Fruit fly (Drosophila melanogaster) whole organism, adult: ENCODE measurements around the gene CG1208.

Experiments
- CG1620 ChIP-seq: fragments of 200-800 bp; sonication (Bioruptor generic); optimal IDR thresholded peaks from 2 replicates; lab custom pipeline; 2016; ENCODE audit warnings: missing biosample characterization, missing genetic modification characterization
- CG5204 ChIP-seq: fragments of 200-800 bp; sonication (Bioruptor generic); optimal IDR thresholded peaks from 2 replicates; lab custom pipeline; 2016; ENCODE audit warnings: missing biosample characterization, missing genetic modification characterization
- CG7045 ChIP-seq: fragments of 200-800 bp; sonication (Bioruptor generic); optimal IDR thresholded peaks from 2 replicates; lab custom pipeline; 2017; ENCODE audit warnings: missing biosample characterization, mild to moderate bottlenecking, missing genetic modification characterization
- CG7101 ChIP-seq: fragments of 200-800 bp; sonication (Bioruptor generic); optimal IDR thresholded peaks from 2 replicates; lab custom pipeline; 2018; ENCODE audit warnings: missing biosample characterization, mild to moderate bottlenecking, missing genetic modification characterization, moderate library complexity
- Clk ChIP-seq: fragments of 200-800 bp; sonication (Bioruptor generic); optimal IDR thresholded peaks from 2 replicates; lab custom pipeline; 2017; ENCODE audit warnings: missing biosample characterization, missing genetic modification characterization
- Hr96 ChIP-seq: fragments of 200-800 bp; sonication (Bioruptor generic); optimal IDR thresholded peaks from 2 replicates; lab custom pipeline; 2016; ENCODE audit warnings: missing biosample characterization, missing genetic modification characterization
- bab1 ChIP-seq: fragments of 200-800 bp; sonication (Bioruptor generic); optimal IDR thresholded peaks from 3 replicates; lab custom pipeline; 2019; ENCODE audit warnings: missing biosample characterization, mild to moderate bottlenecking, missing genetic modification characterization, moderate library complexity
- cic ChIP-seq: fragments of 200-800 bp; sonication (Bioruptor generic); optimal IDR thresholded peaks from 2 replicates; lab custom pipeline; 2017; ENCODE audit warnings: missing biosample characterization, mild to moderate bottlenecking, missing genetic modification characterization, moderate library complexity
- cnc ChIP-seq, 2 experiments: fragments of >200 bp; optimal IDR thresholded peaks; 2 replicates each; lab custom pipeline; 2017
- kay ChIP-seq: fragments of 200-800 bp; sonication (Bioruptor generic); peaks from one replicate; lab custom pipeline; 2016; ENCODE audit warnings: missing biosample characterization, missing genetic modification characterization, borderline replicate concordance
- ovo ChIP-seq: fragments of 200-800 bp; sonication (Bioruptor generic); optimal IDR thresholded peaks from 2 replicates; lab custom pipeline; 2016; ENCODE audit warnings: missing biosample characterization, missing genetic modification characterization
- tj ChIP-seq: fragments of 200-800 bp; sonication (Bioruptor generic); optimal IDR thresholded peaks from 3 replicates; lab custom pipeline; 2017; ENCODE audit warnings: missing biosample characterization, mild to moderate bottlenecking, missing genetic modification characterization, moderate library complexity
- toe ChIP-seq: fragments of 200-800 bp; sonication (Bioruptor generic); optimal IDR thresholded peaks from 2 replicates; lab custom pipeline; 2016; ENCODE audit warnings: missing biosample characterization, missing genetic modification characterization

- TF ChIP-seq kay: peak; percentile 73
- peak in 1 of 2 experiments; percentile 17 for TF ChIP-seq cnc (optimal IDR thresholded peaks at IDR 0.05; lab: Kevin White, UChicago)
- TF ChIP-seq CG7045 (GFP tag; lab: Kevin White, UChicago): no peak
- TF ChIP-seq tj (GFP tag; lab: Kevin White, UChicago): no peak
- no peak for TF ChIP-seq CG1620 (GFP tag; lab: Kevin White, UChicago)
- TF ChIP-seq CG5204 (GFP tag; lab: Kevin White, UChicago): no peak
- TF ChIP-seq bab1 (GFP tag; lab: Kevin White, UChicago): no peak
- no peak for TF ChIP-seq CG7101 (tag; lab: Kevin White, UChicago)
- TF ChIP-seq Hr96 (GFP tag; lab: Kevin White, UChicago): no peak
- no peak for TF ChIP-seq toe (GFP tag; lab: Kevin White, UChicago)
- no peak for TF ChIP-seq Clk (GFP tag; lab: Kevin White, UChicago)
- no peak for TF ChIP-seq cic (GFP tag; lab: Kevin White, UChicago)
- TF ChIP-seq ovo: no peak
Measured at dm6 chr3R:5846570-5847270, 15.3 kb downstream of the CG1208 start, which contains the start of gene CG14676.
